Worm (Caenorhabditis elegans) whole organism, early embryonic: ENCODE data around the gene C02B10.3.
"Not testable (repeated sequence)": the region's sequence is repeated elsewhere in the genome, so short reads cannot be mapped to it uniquely, and the experiment has no call there.

Experiments
- B0310.2 ChIP-seq: sonication (generic microtip); optimal IDR thresholded peaks from 2 replicates; lab custom pipeline; 2016; ENCODE audit warnings: mild to moderate bottlenecking, missing genetic modification characterization, missing compliant biosample characterization
- F13C5.2 ChIP-seq: sonication (generic microtip); optimal IDR thresholded peaks from 2 replicates; lab custom pipeline; 2017; ENCODE audit warnings: mild to moderate bottlenecking, missing genetic modification characterization, inconsistent platforms, missing compliant biosample characterization
- aly-1 ChIP-seq: sonication (generic microtip); optimal IDR thresholded peaks from 2 replicates; lab custom pipeline; 2016; ENCODE audit warnings: missing genetic modification characterization, missing compliant biosample characterization
- ama-1 ChIP-seq: fragments of 150-350 bp; optimal IDR thresholded peaks from 2 replicates; lab custom pipeline; 2014
- flt-1 ChIP-seq: fragments of 200-800 bp; sonication (Bioruptor generic); IDR thresholded peaks from 2 replicates; pipeline ENCODE4 v1.3.6; 2022; ENCODE audit warnings: missing genetic modification characterization, missing compliant biosample characterization
- hmg-4 ChIP-seq: fragments of 200-800 bp; sonication (Bioruptor generic); optimal IDR thresholded peaks from 2 replicates; lab custom pipeline; 2018; ENCODE audit warnings: mild to moderate bottlenecking, missing genetic modification characterization, missing compliant biosample characterization
- tbx-11 ChIP-seq: fragments of 200-800 bp; sonication (Bioruptor generic); IDR thresholded peaks from 2 replicates; pipeline ENCODE4 v1.3.6; 2022; ENCODE audit warnings: missing genetic modification characterization, missing compliant biosample characterization
- tra-4 ChIP-seq: sonication (generic microtip); optimal IDR thresholded peaks from 2 replicates; lab custom pipeline; 2017; ENCODE audit warnings: missing genetic modification characterization, missing compliant biosample characterization

ce11 chrIV:5068541-5068940, 34.5 kb downstream of the C02B10.3 start, which contains the start of the genes R13H9.6 and rmd-6:
- not testable (repeated sequence) for TF ChIP-seq aly-1 (tag; lab: Kevin White, UChicago); ama-1 (lab: Kevin White, UChicago); F13C5.2 (tag; lab: Kevin White, UChicago); tra-4 (tag; lab: Kevin White, UChicago); tbx-11 (GFP tag; lab: Robert Waterston, UW); hmg-4 (GFP tag; lab: Kevin White, UChicago); B0310.2 (tag; lab: Kevin White, UChicago); flt-1 (GFP tag; lab: Robert Waterston, UW)
